Worm (Caenorhabditis elegans) whole organism, L1 larva: ENCODE results near the gene mma-1.
A peak's percentile ranks its signal among the peaks of the same experiment; 100 is the strongest.

ENCODE experiments used
- F16B12.6 ChIP-seq: fragments of 150-350 bp; optimal IDR thresholded peaks from 2 replicates; lab custom pipeline; 2014; ENCODE audit warnings: missing biosample characterization, missing genetic modification characterization
- aly-2 ChIP-seq: fragments of 150-350 bp; optimal IDR thresholded peaks from 2 replicates; lab custom pipeline; 2014; ENCODE audit warnings: missing biosample characterization, missing genetic modification characterization
- lsy-2 ChIP-seq, 2 experiments: fragments of 150-350 bp; optimal IDR thresholded peaks; 2 replicates each; lab custom pipeline; 2014; ENCODE audit warnings: missing biosample characterization in 2 of 2, missing genetic modification characterization in 2 of 2
- nhr-11 ChIP-seq: fragments of 150-350 bp; optimal IDR thresholded peaks from 2 replicates; lab custom pipeline; 2014; ENCODE audit warnings: missing biosample characterization, missing genetic modification characterization
- pax-3 ChIP-seq: fragments of 200-800 bp; sonication (Bioruptor generic); optimal IDR thresholded peaks from 2 replicates; lab custom pipeline; 2018; ENCODE audit warnings: mild to moderate bottlenecking, missing genetic modification characterization, moderate library complexity, missing compliant biosample characterization
- tlp-1 ChIP-seq: fragments of 150-350 bp; optimal IDR thresholded peaks from 2 replicates; lab custom pipeline; 2014; ENCODE audit warnings: missing biosample characterization, missing genetic modification characterization
- unc-30 ChIP-seq: sonication (generic microtip); optimal IDR thresholded peaks from 2 replicates; lab custom pipeline; 2017; ENCODE audit warnings: missing biosample characterization, missing genetic modification characterization
- zag-1 ChIP-seq: fragments of 150-350 bp; optimal IDR thresholded peaks from 2 replicates; lab custom pipeline; 2014; ENCODE audit warnings: missing biosample characterization, missing genetic modification characterization

ce11 chrV:12635218-12635617, 39.1 kb upstream of the mma-1 start:
- TF ChIP-seq tlp-1 (tag; lab: Kevin White, UChicago) (no peak), nhr-11 (tag; lab: Kevin White, UChicago) (no peak), lsy-2 (tag; optimal IDR thresholded peaks at IDR 0.05; lab: Kevin White, UChicago) (peak; percentile 66 to 69), unc-30 (tag; lab: Kevin White, UChicago) (no peak), zag-1 (tag; lab: Kevin White, UChicago) (no peak), aly-2 (tag; lab: Kevin White, UChicago) (no peak), pax-3 (tag; lab: Kevin White, UChicago) (peak; percentile 52), F16B12.6 (tag; lab: Kevin White, UChicago) (no peak)
